Worm (Caenorhabditis elegans) whole organism, L2 larva: Measurements from ENCODE around the gene clec-252.

ENCODE experiments used
- R02D3.7 ChIP-seq: fragments of 150-350 bp; optimal IDR thresholded peaks from 2 replicates; lab custom pipeline; 2014; ENCODE audit warnings: missing biosample characterization, missing genetic modification characterization
- aly-2 ChIP-seq: fragments of 150-350 bp; optimal IDR thresholded peaks from 2 replicates; lab custom pipeline; 2014; ENCODE audit warnings: missing biosample characterization, missing genetic modification characterization
- ama-1 ChIP-seq: fragments of 150-350 bp; optimal IDR thresholded peaks from 2 replicates; lab custom pipeline; 2018; ENCODE audit warnings: inconsistent platforms
- lin-13 ChIP-seq: fragments of 150-350 bp; optimal IDR thresholded peaks from 2 replicates; lab custom pipeline; 2014; ENCODE audit warnings: missing biosample characterization, missing genetic modification reagents, missing genetic modification characterization
- nhr-11 ChIP-seq: fragments of 150-350 bp; optimal IDR thresholded peaks from 2 replicates; lab custom pipeline; 2014; ENCODE audit warnings: missing biosample characterization, missing genetic modification characterization
- nhr-77 ChIP-seq: fragments of 150-350 bp; optimal IDR thresholded peaks from 2 replicates; lab custom pipeline; 2014; ENCODE audit warnings: missing biosample characterization, missing genetic modification characterization
- skn-1 ChIP-seq: sonication (generic microtip); optimal IDR thresholded peaks from 2 replicates; lab custom pipeline; 2017; ENCODE audit warnings: missing biosample characterization, missing genetic modification characterization
- sma-3 ChIP-seq: sonication (generic microtip); optimal IDR thresholded peaks from 2 replicates; lab custom pipeline; 2016; ENCODE audit warnings: missing genetic modification reagents, missing genetic modification characterization, missing compliant biosample characterization
- unc-39 ChIP-seq: fragments of 150-350 bp; optimal IDR thresholded peaks from 2 replicates; lab custom pipeline; 2014; ENCODE audit warnings: missing biosample characterization, missing genetic modification characterization

DNA sequence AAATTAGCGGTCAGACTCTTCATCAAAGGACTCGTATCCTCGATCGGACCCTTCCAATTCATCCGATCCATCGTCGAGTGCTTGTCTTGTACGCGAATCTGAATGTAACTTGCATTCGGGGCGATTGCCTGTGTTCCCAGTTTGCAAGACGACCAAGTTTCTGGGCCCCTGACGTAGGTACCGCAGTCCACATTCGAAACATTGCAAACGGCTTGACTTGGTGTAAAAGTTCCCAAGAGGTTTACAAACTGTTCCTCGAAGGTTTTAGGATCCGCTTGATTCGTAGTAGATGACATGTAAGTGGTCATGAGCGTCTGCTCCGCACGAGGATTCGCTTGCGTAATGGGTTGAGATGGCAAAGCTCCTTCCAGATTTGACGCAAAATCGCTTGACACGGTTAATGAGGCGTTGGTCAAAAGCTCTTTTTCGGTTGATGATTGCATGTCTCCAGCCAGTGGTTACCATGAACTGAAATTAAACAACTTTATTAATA, 27.7 kb upstream of the clec-252 start, which contains the start of gene Y17D7B.4:
- TF ChIP-seq nhr-77 (tag; lab: Kevin White, UChicago) (no peak), unc-39 (tag; lab: Kevin White, UChicago) (no peak), R02D3.7 (tag; lab: Kevin White, UChicago) (no peak), ama-1 (lab: Kevin White, UChicago) (no peak), nhr-11 (no peak), lin-13 (GFP tag; lab: Kevin White, UChicago) (no peak), skn-1 (tag; lab: Kevin White, UChicago) (no peak), sma-3 (GFP tag; lab: Kevin White, UChicago) (no peak), aly-2 (tag; lab: Kevin White, UChicago) (no peak)
